Worm (Caenorhabditis elegans): ENCODE results near the gene F38H4.5.

Gene F38H4.5

DNA sequence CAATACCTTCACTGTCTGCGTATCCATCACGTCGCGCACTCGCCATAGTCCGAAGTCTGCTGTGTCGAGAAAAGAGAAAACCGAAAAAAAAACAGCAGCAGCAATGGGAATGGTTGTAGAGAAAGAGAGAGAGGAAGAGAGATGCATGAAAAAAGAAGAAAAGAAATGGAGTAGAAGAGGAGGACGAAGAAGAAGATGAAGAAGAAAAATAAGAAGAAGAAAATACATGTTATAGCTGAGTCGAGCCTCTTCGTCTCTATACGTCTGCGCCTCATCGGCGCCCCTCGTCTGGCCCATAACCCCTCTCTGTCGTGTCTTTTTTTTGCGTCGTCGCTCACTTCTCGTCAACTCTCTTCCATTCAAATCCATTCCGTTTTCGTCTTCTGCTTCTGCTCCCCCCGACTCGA lies 42.3 kb upstream of the F38H4.5 start (continued):
- TF ChIP-seq swsn-7 (tag; optimal IDR thresholded peaks at IDR 0.05) (peak; percentile 82), efl-1 (optimal IDR thresholded peaks at IDR 0.05) (peak; percentile 65 to 78), efl-1 (GFP tag; optimal IDR thresholded peaks at IDR 0.05 in 1 of 2) (peak in 1 of 2 experiments; percentile 31), mep-1 (tag; optimal IDR thresholded peaks at IDR 0.05) (peak; percentile 88), grh-1 (GFP tag; IDR thresholded peaks at IDR 0.05) (no peak), vab-15 (tag; optimal IDR thresholded peaks at IDR 0.05) (no peak), dsc-1 (tag; optimal IDR thresholded peaks at IDR 0.05) (peak; percentile 66), sox-4 (tag; optimal IDR thresholded peaks at IDR 0.05) (peak; percentile 30), tbx-2 (tag; optimal IDR thresholded peaks at IDR 0.05) (peak; percentile 75), unc-86 (tag; optimal IDR thresholded peaks at IDR 0.05) (peak; percentile 84), fos-1 (tag; optimal IDR thresholded peaks at IDR 0.05) (peak; percentile 66), egl-13 (tag; optimal IDR thresholded peaks at IDR 0.05) (peak; percentile 46), unc-130 (tag; optimal IDR thresholded peaks at IDR 0.05) (peak; percentile 67), ztf-4 (tag; optimal IDR thresholded peaks at IDR 0.05) (peak; percentile 53), mef-2 (tag; optimal IDR thresholded peaks at IDR 0.05) (no peak), lin-15B (tag; optimal IDR thresholded peaks at IDR 0.05) (no peak), hlh-4 (tag; optimal IDR thresholded peaks at IDR 0.05) (no peak), pax-3 (tag; optimal IDR thresholded peaks at IDR 0.05) (no peak), xbp-1 (tag; optimal IDR thresholded peaks at IDR 0.05) (peak; percentile 55), nhr-47 (tag; optimal IDR thresholded peaks at IDR 0.05) (peak; percentile 78), pqm-1 (tag; optimal IDR thresholded peaks at IDR 0.05) (no peak), F16B12.6 (tag; optimal IDR thresholded peaks at IDR 0.05) (no peak), lsy-2 (tag; optimal IDR thresholded peaks at IDR 0.05) (peak; percentile 77 to 87), C34B4.2 (tag; optimal IDR thresholded peaks at IDR 0.05) (no peak), ceh-63 (GFP tag; optimal IDR thresholded peaks at IDR 0.05) (no peak), egl-27 (tag; optimal IDR thresholded peaks at IDR 0.05) (peak in 1 of 2 experiments; percentile 83), nhr-85 (tag) (peak; percentile 82), zag-1 (tag; optimal IDR thresholded peaks at IDR 0.05) (peak; percentile 76), tlp-1 (tag; optimal IDR thresholded peaks at IDR 0.05) (no peak), nhr-28 (tag; optimal IDR thresholded peaks at IDR 0.05) (no peak), lin-13 (GFP tag; optimal IDR thresholded peaks at IDR 0.05) (no peak), mdl-1 (tag; optimal IDR thresholded peaks at IDR 0.05) (peak in 1 of 2 experiments; percentile 40), alr-1 (tag; optimal IDR thresholded peaks at IDR 0.05; ENCODE audit: borderline replicate concordance) (no peak), skn-1 (tag; optimal IDR thresholded peaks at IDR 0.05) (peak; percentile 28), nhr-12 (tag; optimal IDR thresholded peaks at IDR 0.05) (no peak), fkh-8 (tag; optimal IDR thresholded peaks at IDR 0.05) (peak; percentile 89), nhr-76 (tag; optimal IDR thresholded peaks at IDR 0.05) (no peak), hlh-17 (GFP tag; optimal IDR thresholded peaks at IDR 0.05; ENCODE audit: borderline replicate concordance) (no peak)

DNA sequence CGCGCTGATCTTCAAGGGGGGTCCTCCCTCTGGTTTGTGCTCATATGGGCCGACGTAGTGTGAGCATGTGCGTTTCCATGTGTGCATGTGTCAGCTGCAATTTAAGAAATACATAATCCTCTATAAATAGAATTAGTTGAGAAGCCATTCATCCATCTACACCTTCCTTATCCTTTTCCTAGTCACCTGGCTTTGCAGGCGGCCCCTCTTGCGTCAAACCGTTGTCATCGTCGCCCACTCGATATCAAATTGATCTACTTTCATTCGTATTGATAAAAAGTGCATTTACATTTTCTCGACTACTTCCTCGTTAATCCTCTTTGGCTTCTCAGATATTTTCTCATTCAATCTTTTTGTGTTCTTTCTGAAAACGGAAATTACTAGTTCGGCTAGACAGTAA lies 40.0 kb upstream of the F38H4.5 start:
- TF ChIP-seq efl-1 (optimal IDR thresholded peaks at IDR 0.05) (no peak), efl-1 (GFP tag; optimal IDR thresholded peaks at IDR 0.05 in 1 of 2) (no peak), nhr-47 (tag; optimal IDR thresholded peaks at IDR 0.05) (peak; percentile 45), dpl-1 (GFP tag; optimal IDR thresholded peaks at IDR 0.05) (no peak), dsc-1 (tag; optimal IDR thresholded peaks at IDR 0.05) (peak; percentile 88), hpl-2 (GFP tag; optimal IDR thresholded peaks at IDR 0.05) (no peak), pqm-1 (tag; optimal IDR thresholded peaks at IDR 0.05) (no peak), nhr-71 (tag; optimal IDR thresholded peaks at IDR 0.05) (peak; percentile 49), ceh-82 (tag; optimal IDR thresholded peaks at IDR 0.05) (peak in 1 of 3 experiments; percentile 8), sox-4 (tag; optimal IDR thresholded peaks at IDR 0.05) (peak; percentile 23), nhr-77 (tag; optimal IDR thresholded peaks at IDR 0.05) (no peak), irx-1 (tag; optimal IDR thresholded peaks at IDR 0.05) (no peak), lin-35 (GFP tag; optimal IDR thresholded peaks at IDR 0.05) (no peak), xbp-1 (tag; optimal IDR thresholded peaks at IDR 0.05) (no peak), nhr-85 (tag) (no peak), fkh-8 (tag; optimal IDR thresholded peaks at IDR 0.05) (peak; percentile 66), aha-1 (tag; optimal IDR thresholded peaks at IDR 0.05) (no peak)

Data from whole organism, L1 larva.